Worm (Caenorhabditis elegans) whole organism, L4/young adult: ENCODE results near the gene C06E4.2.

ENCODE experiments used
- W03F9.2 ChIP-seq: fragments of 150-350 bp; optimal IDR thresholded peaks from 2 replicates; lab custom pipeline; 2014; ENCODE audit warnings: missing biosample characterization, missing genetic modification characterization
- him-1 ChIP-seq: sonication (generic microtip); optimal IDR thresholded peaks from 2 replicates; lab custom pipeline; 2016; ENCODE audit warnings: missing genotype, missing genetic modification reagents, missing genetic modification characterization, missing compliant biosample characterization

- no peak for TF ChIP-seq W03F9.2 (tag; lab: Kevin White, UChicago)
- TF ChIP-seq him-1 (tag; lab: Kevin White, UChicago) = no peak
Observed at ce11 chrIV:7323904-7324303, 47.1 kb downstream of the C06E4.2 start.
